Worm (Caenorhabditis elegans): ENCODE measurements around the gene M04B2.7.

- TF ChIP-seq Y48G9A.11 (GFP tag; IDR thresholded peaks at IDR 0.05) (no peak), fos-1 (tag; optimal IDR thresholded peaks at IDR 0.05) (no peak), nhr-41 (GFP tag; IDR thresholded peaks at IDR 0.05) (no peak), dpl-1 (GFP tag; optimal IDR thresholded peaks at IDR 0.05) (no peak), egl-43 (GFP tag; IDR thresholded peaks at IDR 0.05) (no peak), unc-62 (GFP tag; optimal IDR thresholded peaks at IDR 0.05 in 1 of 2) (no peak), unc-62 (tag; optimal IDR thresholded peaks at IDR 0.05) (no peak), snpc-4 (tag; optimal IDR thresholded peaks at IDR 0.05) (no peak), tra-1 (GFP tag; IDR thresholded peaks at IDR 0.05) (no peak), zip-2 (tag; optimal IDR thresholded peaks at IDR 0.05) (no peak), ceh-82 (tag; optimal IDR thresholded peaks at IDR 0.05) (no peak), daf-16 (GFP tag; optimal IDR thresholded peaks at IDR 0.05) (no peak), daf-16 (tag; optimal IDR thresholded peaks at IDR 0.05) (no peak), zag-1 (tag; optimal IDR thresholded peaks at IDR 0.05) (no peak), nhr-25 (tag; optimal IDR thresholded peaks at IDR 0.05; ENCODE audit: borderline replicate concordance, insufficient read depth) (no peak)
Observed at ce11 chrIV:11551813-11552212, 3.2 kb upstream of the M04B2.7 start, which contains the start of gene col-128.
